Worm (Caenorhabditis elegans) whole organism, young adult: ENCODE data around the gene mpk-1.

Experiments
- B0035.1 ChIP-seq: sonication (generic microtip); optimal IDR thresholded peaks from 2 replicates; lab custom pipeline; 2016; ENCODE audit warnings: missing genetic modification characterization, mild to moderate bottlenecking, missing compliant biosample characterization, missing genotype, missing genetic modification reagents
- B0261.1 ChIP-seq: sonication (generic microtip); optimal IDR thresholded peaks from 2 replicates; lab custom pipeline; 2016; ENCODE audit warnings: mild to moderate bottlenecking, missing genetic modification characterization, moderate library complexity, missing compliant biosample characterization
- B0336.3 ChIP-seq: fragments of 200-800 bp; sonication (Bioruptor generic); IDR thresholded peaks from 2 replicates; pipeline ENCODE4 v1.3.6; 2022; ENCODE audit warnings: missing genetic modification characterization, missing compliant biosample characterization
- C06A6.2 ChIP-seq: fragments of 200-800 bp; sonication (Bioruptor generic); conservative IDR thresholded peaks from 2 replicates; pipeline ENCODE4 v1.3.6; 2022; ENCODE audit warnings: missing genetic modification characterization, missing compliant biosample characterization
- C17E4.6 ChIP-seq: fragments of 200-800 bp; sonication (Bioruptor generic); IDR thresholded peaks from 2 replicates; pipeline ENCODE4 v1.3.6; 2022; ENCODE audit warnings: missing genetic modification reagents, missing genetic modification characterization, missing compliant biosample characterization
- F22D6.2 ChIP-seq: sonication (generic microtip); optimal IDR thresholded peaks from 2 replicates; lab custom pipeline; 2016; ENCODE audit warnings: mild to moderate bottlenecking, missing genetic modification characterization, missing compliant biosample characterization
- F37B4.10 ChIP-seq: fragments of 200-800 bp; sonication (Bioruptor generic); IDR thresholded peaks from 2 replicates; pipeline ENCODE4 v1.3.6; 2022; ENCODE audit warnings: missing genetic modification characterization, missing compliant biosample characterization
- F49E8.2 ChIP-seq: sonication (generic microtip); optimal IDR thresholded peaks from 3 replicates; lab custom pipeline; 2017; ENCODE audit warnings: missing genetic modification characterization, mild to moderate bottlenecking, missing compliant biosample characterization, antibody characterized with exemption, moderate library complexity; ENCODE audit not compliant: insufficient read depth
- K11D2.4 ChIP-seq: fragments of 200-800 bp; sonication (Bioruptor generic); IDR thresholded peaks from 2 replicates; pipeline ENCODE4 v1.3.6; 2022; ENCODE audit warnings: missing genetic modification reagents, missing genetic modification characterization, missing compliant biosample characterization
- K12H6.12 ChIP-seq: fragments of 200-800 bp; sonication (Bioruptor generic); optimal IDR thresholded peaks from 2 replicates; lab custom pipeline; 2018; ENCODE audit warnings: mild to moderate bottlenecking, missing genetic modification characterization, missing compliant biosample characterization
- Y53G8AR.9 ChIP-seq: fragments of 200-800 bp; sonication (Bioruptor generic); conservative IDR thresholded peaks from 2 replicates; pipeline ENCODE4 v1.3.6; 2022; ENCODE audit warnings: missing genetic modification reagents, missing genetic modification characterization, missing compliant biosample characterization
- ama-1 ChIP-seq, 3 experiments: fragments of 150-350 bp in 1 of 3; sonication (generic microtip) in 2 of 3; optimal IDR thresholded peaks; 2 replicates each; lab custom pipeline; 2014 to 2018; ENCODE audit warnings: missing biosample characterization in 2 of 3, missing genetic modification characterization in 2 of 3, missing genetic modification reagents in 2 of 3
- attf-5 ChIP-seq: fragments of 200-800 bp; sonication (Bioruptor generic); optimal IDR thresholded peaks from 2 replicates; lab custom pipeline; 2018; ENCODE audit warnings: mild to moderate bottlenecking, missing genetic modification characterization, missing compliant biosample characterization
- cebp-1 ChIP-seq, 2 experiments: fragments of 200-800 bp in 1 of 2; sonication (Bioruptor generic) in 1 of 2; sonication (generic microtip) in 1 of 2; IDR thresholded peaks in 1 of 2; optimal IDR thresholded peaks in 1 of 2; 2 replicates each; pipeline versions ENCODE4 v1.3.6 to Lab custom; 2017 to 2022; ENCODE audit warnings: missing compliant biosample characterization in 2 of 2, missing genetic modification characterization in 2 of 2, mild to moderate bottlenecking in 1 of 2, missing genetic modification reagents in 1 of 2, moderate library complexity in 1 of 2
- ceh-27 ChIP-seq: fragments of 200-800 bp; sonication (Bioruptor generic); optimal IDR thresholded peaks from 2 replicates; lab custom pipeline; 2018; ENCODE audit warnings: mild to moderate bottlenecking, missing genetic modification characterization, moderate library complexity, missing compliant biosample characterization
- chd-7 ChIP-seq: sonication (generic microtip); optimal IDR thresholded peaks from 2 replicates; lab custom pipeline; 2016; ENCODE audit warnings: mild to moderate bottlenecking, missing genetic modification characterization, moderate library complexity, missing compliant biosample characterization
- die-1 ChIP-seq: sonication (generic microtip); optimal IDR thresholded peaks from 2 replicates; lab custom pipeline; 2016; ENCODE audit warnings: missing genotype, mild to moderate bottlenecking, missing genetic modification characterization, missing compliant biosample characterization
- egl-44 ChIP-seq: fragments of 200-800 bp; sonication (Bioruptor generic); IDR thresholded peaks from 2 replicates; pipeline ENCODE4 v1.3.6; 2022; ENCODE audit warnings: missing genetic modification reagents, missing genetic modification characterization, missing compliant biosample characterization
- him-1 ChIP-seq: sonication (generic microtip); optimal IDR thresholded peaks from 2 replicates; lab custom pipeline; 2016; ENCODE audit warnings: missing genotype, missing genetic modification reagents, missing genetic modification characterization, missing compliant biosample characterization
- hlh-12 ChIP-seq: sonication (generic microtip); optimal IDR thresholded peaks from 2 replicates; lab custom pipeline; 2016; ENCODE audit warnings: missing genetic modification characterization, missing compliant biosample characterization
- hmg-1.2 ChIP-seq: fragments of 200-800 bp; sonication (Bioruptor generic); IDR thresholded peaks from 2 replicates; pipeline ENCODE4 v1.3.6; 2022; ENCODE audit warnings: missing genetic modification reagents, missing genetic modification characterization, missing compliant biosample characterization
- hrde-1 ChIP-seq: sonication (generic microtip); optimal IDR thresholded peaks from 2 replicates; lab custom pipeline; 2016; ENCODE audit warnings: missing genetic modification characterization, mild to moderate bottlenecking, missing compliant biosample characterization, moderate library complexity, missing genotype, missing genetic modification reagents, borderline replicate concordance
- lin-40 ChIP-seq: sonication (generic microtip); optimal IDR thresholded peaks from 2 replicates; lab custom pipeline; 2016; ENCODE audit warnings: missing genetic modification characterization, mild to moderate bottlenecking, missing compliant biosample characterization, missing genotype, missing genetic modification reagents
- lin-54 ChIP-seq: fragments of 200-800 bp; sonication (Bioruptor generic); optimal IDR thresholded peaks from 2 replicates; lab custom pipeline; 2018; ENCODE audit warnings: mild to moderate bottlenecking, missing genetic modification characterization, missing compliant biosample characterization
- lsl-1 ChIP-seq: fragments of 200-800 bp; sonication (Bioruptor generic); optimal IDR thresholded peaks from 2 replicates; lab custom pipeline; 2018; ENCODE audit warnings: mild to moderate bottlenecking, missing genetic modification characterization, moderate library complexity, missing compliant biosample characterization
- madf-10 ChIP-seq: sonication (generic microtip); optimal IDR thresholded peaks from 2 replicates; lab custom pipeline; 2016; ENCODE audit warnings: mild to moderate bottlenecking, missing genetic modification characterization, missing compliant biosample characterization
- madf-6 ChIP-seq: fragments of 200-800 bp; sonication (Bioruptor generic); IDR thresholded peaks from 2 replicates; pipeline ENCODE4 v1.3.6; 2022; ENCODE audit warnings: missing genetic modification reagents, missing genetic modification characterization, missing compliant biosample characterization
- mes-4 ChIP-seq: sonication (generic microtip); optimal IDR thresholded peaks from 2 replicates; lab custom pipeline; 2016; ENCODE audit warnings: missing genotype, missing genetic modification characterization, missing compliant biosample characterization
- mxl-1 ChIP-seq: sonication (generic microtip); optimal IDR thresholded peaks from 2 replicates; lab custom pipeline; 2016; ENCODE audit warnings: missing genetic modification characterization, missing compliant biosample characterization
- nfya-1 ChIP-seq: sonication (generic microtip); optimal IDR thresholded peaks from 2 replicates; lab custom pipeline; 2017; ENCODE audit warnings: antibody characterized with exemption, missing compliant biosample characterization, missing genetic modification characterization, borderline replicate concordance; ENCODE audit not compliant: insufficient read depth
- nfyb-1 ChIP-seq: fragments of 200-800 bp; sonication (Bioruptor generic); IDR thresholded peaks from 2 replicates; pipeline ENCODE4 v1.3.6; 2022; ENCODE audit warnings: missing genetic modification reagents, missing genetic modification characterization, missing compliant biosample characterization
- nhr-27 ChIP-seq: fragments of 200-800 bp; sonication (Bioruptor generic); optimal IDR thresholded peaks from 2 replicates; lab custom pipeline; 2018; ENCODE audit warnings: mild to moderate bottlenecking, missing genetic modification characterization, moderate library complexity, missing compliant biosample characterization
- nhr-80 ChIP-seq: sonication (generic microtip); optimal IDR thresholded peaks from 2 replicates; lab custom pipeline; 2016; ENCODE audit warnings: missing genetic modification characterization, missing compliant biosample characterization
- pbrm-1 ChIP-seq: fragments of 200-800 bp; sonication (Bioruptor generic); IDR thresholded peaks from 2 replicates; pipeline ENCODE4 v1.3.6; 2022; ENCODE audit warnings: missing genetic modification reagents, missing genetic modification characterization, missing compliant biosample characterization
- pha-4 ChIP-seq: fragments of 150-350 bp; sonication (generic microtip); optimal IDR thresholded peaks from 2 replicates; lab custom pipeline; 2014; ENCODE audit warnings: missing biosample characterization, missing genetic modification reagents, missing genetic modification characterization
- snpc-1.1 ChIP-seq: sonication (generic microtip); optimal IDR thresholded peaks from 2 replicates; lab custom pipeline; 2017; ENCODE audit warnings: missing genetic modification characterization, mild to moderate bottlenecking, missing compliant biosample characterization, antibody characterized with exemption, moderate library complexity, missing genotype, missing genetic modification reagents; ENCODE audit not compliant: insufficient read depth
- snpc-1.3 ChIP-seq: sonication (generic microtip); optimal IDR thresholded peaks from 2 replicates; lab custom pipeline; 2017; ENCODE audit warnings: missing genetic modification characterization, mild to moderate bottlenecking, missing compliant biosample characterization, antibody characterized with exemption, moderate library complexity, missing genotype, missing genetic modification reagents; ENCODE audit not compliant: insufficient read depth
- snpc-4 ChIP-seq, 5 experiments: fragments of 150-350 bp in 1 of 5; sonication (generic microtip) in 4 of 5; optimal IDR thresholded peaks; 2 replicates each; lab custom pipeline; 2014 to 2018; ENCODE audit warnings: missing genetic modification characterization in 5 of 5, missing biosample characterization in 3 of 5, antibody characterized with exemption in 2 of 5, mild to moderate bottlenecking in 2 of 5, missing compliant biosample characterization in 2 of 5, missing genotype in 2 of 5, moderate library complexity in 2 of 5, missing genetic modification reagents in 1 of 5
- unc-62 ChIP-seq: fragments of 150-350 bp; optimal IDR thresholded peaks from 2 replicates; lab custom pipeline; 2014; ENCODE audit warnings: missing biosample characterization, missing genetic modification reagents, missing genetic modification characterization
- zfh-2 ChIP-seq: fragments of 200-800 bp; sonication (Bioruptor generic); conservative IDR thresholded peaks from 2 replicates; pipeline ENCODE4 v1.3.6; 2022; ENCODE audit warnings: missing genetic modification reagents, missing genetic modification characterization, missing compliant biosample characterization

The mpk-1 gene

ce11 chrIII:4193659-4194103 lies 34.2 kb downstream of the mpk-1 start, which contains the start of gene xbp-1 (continued):
- peak; percentile 93 for TF ChIP-seq nfyb-1
- peak; percentile 38; the same call in 1 of the 2 replicates for TF ChIP-seq madf-6
- TF ChIP-seq K11D2.4 (GFP tag; lab: Robert Waterston, UW) = no peak; the same call in 1 of the 2 replicates
- peak; percentile 89 for TF ChIP-seq K12H6.12 (tag; lab: Kevin White, UChicago)
- no peak for TF ChIP-seq F49E8.2 (tag; lab: Kevin White, UChicago)
- peak; percentile 68; the same call in 1 of the 2 replicates for TF ChIP-seq hmg-1.2
- peak; percentile 80 for TF ChIP-seq B0336.3
- TF ChIP-seq snpc-1.3 = no peak
- no peak for TF ChIP-seq die-1 (tag; lab: Kevin White, UChicago)
- peak; percentile 77 for TF ChIP-seq chd-7
- TF ChIP-seq lin-40 (tag; lab: Kevin White, UChicago) = peak; percentile 84
- TF ChIP-seq cebp-1 (GFP tag; IDR thresholded peaks at IDR 0.05; lab: Robert Waterston, UW) = peak; percentile 100
- TF ChIP-seq cebp-1 (tag; optimal IDR thresholded peaks at IDR 0.05; lab: Kevin White, UChicago) = peak; percentile 100
- TF ChIP-seq ama-1 (optimal IDR thresholded peaks at IDR 0.05; lab: Kevin White, UChicago) = peak; percentile 75
- no peak for TF ChIP-seq ama-1 (GFP tag; optimal IDR thresholded peaks at IDR 0.05; lab: Kevin White, UChicago)
- peak; percentile 76 for TF ChIP-seq unc-62 (GFP tag; lab: Kevin White, UChicago)
- peak; percentile 85 for TF ChIP-seq zfh-2 (GFP tag; lab: Robert Waterston, UW)
- TF ChIP-seq B0261.1 = no peak
- peak; percentile 100 for TF ChIP-seq nhr-80 (tag; lab: Kevin White, UChicago)
- TF ChIP-seq ceh-27 (GFP tag; lab: Kevin White, UChicago) = peak; percentile 69
- peak; percentile 55; the same call in 1 of the 2 replicates for TF ChIP-seq pbrm-1
- TF ChIP-seq C06A6.2 (GFP tag; lab: Robert Waterston, UW) = peak; percentile 62
- no peak for TF ChIP-seq snpc-1.1 (tag; lab: Kevin White, UChicago)
- peak; percentile 47 for TF ChIP-seq F22D6.2 (tag; lab: Kevin White, UChicago)
- TF ChIP-seq mes-4 (tag; lab: Kevin White, UChicago) = no peak
- TF ChIP-seq mxl-1 (tag; lab: Kevin White, UChicago) = no peak
- no peak for TF ChIP-seq hrde-1 (tag; lab: Kevin White, UChicago)
- TF ChIP-seq egl-44 (GFP tag; lab: Robert Waterston, UW) = peak; percentile 70; the same call in 1 of the 2 replicates
- peak; percentile 94 for TF ChIP-seq pha-4
- peak; percentile 67 for TF ChIP-seq lin-54 (GFP tag; lab: Kevin White, UChicago)
- TF ChIP-seq B0035.1 (tag; lab: Kevin White, UChicago) = peak; percentile 3
- no peak for TF ChIP-seq C17E4.6 (GFP tag; lab: Robert Waterston, UW)
- TF ChIP-seq, all 124 proteins: peak for 53

- no peak for TF ChIP-seq nhr-27
- TF ChIP-seq nhr-80 (tag; lab: Kevin White, UChicago) = peak; percentile 31
- TF ChIP-seq Y53G8AR.9 (GFP tag; lab: Robert Waterston, UW) = no peak
- no peak for TF ChIP-seq lin-54 (GFP tag; lab: Kevin White, UChicago)
- TF ChIP-seq F37B4.10 = no peak
- TF ChIP-seq attf-5 = peak; percentile 61
- no peak for TF ChIP-seq snpc-4 (GFP tag; optimal IDR thresholded peaks at IDR 0.05; lab: Kevin White, UChicago)
- TF ChIP-seq snpc-4 (tag; optimal IDR thresholded peaks at IDR 0.05; lab: Kevin White, UChicago) = no peak
- no peak for TF ChIP-seq him-1 (tag; lab: Kevin White, UChicago)
- no peak for TF ChIP-seq nfya-1 (tag; lab: Kevin White, UChicago)
- TF ChIP-seq lsl-1 (GFP tag; lab: Kevin White, UChicago) = peak; percentile 85
- TF ChIP-seq C17E4.6 (GFP tag; lab: Robert Waterston, UW) = no peak
- TF ChIP-seq hmg-1.2 = peak; percentile 23; the same call in 1 of the 2 replicates
- no peak for TF ChIP-seq pha-4
- TF ChIP-seq cebp-1 (GFP tag; IDR thresholded peaks at IDR 0.05; lab: Robert Waterston, UW) = peak; percentile 96
- TF ChIP-seq cebp-1 (tag; optimal IDR thresholded peaks at IDR 0.05; lab: Kevin White, UChicago) = peak; percentile 98
- no peak for TF ChIP-seq madf-10 (tag; lab: Kevin White, UChicago)
- TF ChIP-seq snpc-1.3 = peak; percentile 24
- no peak for TF ChIP-seq hlh-12 (tag; lab: Kevin White, UChicago)
Observed at ce11 chrIII:4191091-4191638, 36.7 kb downstream of the mpk-1 start, which contains the start of gene dnj-16. Gene dnj-16, plus strand, starts transcription at chrIII:4191141.
